Fruit fly (Drosophila melanogaster) Kc167 (cell line): ENCODE results near the gene Sp1.

Source experiments
- Sin3A ChIP-seq: fragments of >200 bp; optimal IDR thresholded peaks from 2 replicates; lab custom pipeline; 2018; ENCODE audit warnings: missing external identifiers
- h ChIP-seq: fragments of >200 bp; optimal IDR thresholded peaks from 3 replicates; lab custom pipeline; 2018; ENCODE audit warnings: missing external identifiers
- insv ChIP-seq: fragments of >200 bp; optimal IDR thresholded peaks from 3 replicates; lab custom pipeline; 2018; ENCODE audit warnings: missing external identifiers
- psq ChIP-seq: fragments of >200 bp; optimal IDR thresholded peaks from 2 replicates; lab custom pipeline; 2017; ENCODE audit warnings: missing external identifiers

- TF ChIP-seq Sin3A (lab: Kevin White, UChicago) (no peak), h (lab: Kevin White, UChicago) (no peak), psq (lab: Kevin White, UChicago) (no peak), insv (lab: Kevin White, UChicago) (no peak)
These were observed 5.4 kb downstream of the Sp1 start for dm6 chrX:9734808-9735207.
